Worm (Caenorhabditis elegans): ENCODE results near the gene F16B4.4.
A peak's percentile ranks its signal among the peaks of the same experiment; 100 is the strongest.

Gene F16B4.4

DNA sequence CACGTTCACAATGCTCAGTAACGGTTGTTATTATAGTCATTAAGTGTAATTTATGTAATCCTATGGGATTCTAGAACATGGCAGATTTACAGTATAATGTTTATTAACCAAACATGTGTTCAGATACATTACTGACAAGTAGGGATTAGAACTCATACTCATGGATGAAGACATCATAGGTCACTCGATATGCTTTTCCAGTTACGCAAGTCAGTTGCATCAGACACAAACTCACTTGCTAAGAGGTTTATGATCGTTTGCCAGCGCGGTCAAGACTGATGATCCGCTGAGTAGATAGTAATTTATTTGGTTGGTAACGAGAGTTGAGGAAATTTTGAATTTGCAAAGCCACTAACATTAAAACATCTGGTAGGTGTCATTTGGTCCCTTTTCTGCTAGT, 19.2 kb upstream of the F16B4.4 start:
- TF ChIP-seq nhr-2 (tag; optimal IDR thresholded peaks at IDR 0.05) (peak; percentile 91), ceh-83 (GFP tag; optimal IDR thresholded peaks at IDR 0.05) (no peak), zip-8 (tag; optimal IDR thresholded peaks at IDR 0.05) (peak; percentile 57)

- TF ChIP-seq nhr-237 (tag; optimal IDR thresholded peaks at IDR 0.05) (no peak), hlh-1 (tag; optimal IDR thresholded peaks at IDR 0.05) (peak; percentile 98), mab-5 (tag; optimal IDR thresholded peaks at IDR 0.05) (peak; percentile 8), lin-13 (tag; optimal IDR thresholded peaks at IDR 0.05) (peak; percentile 36), lin-32 (GFP tag; optimal IDR thresholded peaks at IDR 0.05) (peak; percentile 52), M03D4.4 (tag; optimal IDR thresholded peaks at IDR 0.05) (peak; percentile 44), unc-120 (tag; optimal IDR thresholded peaks at IDR 0.05; ENCODE audit: poor library complexity, severe bottlenecking) (peak; percentile 46), mep-1 (tag; optimal IDR thresholded peaks at IDR 0.05) (peak; percentile 37), nhr-2 (tag; optimal IDR thresholded peaks at IDR 0.05) (no peak), unc-62 (GFP tag; optimal IDR thresholded peaks at IDR 0.05) (peak; percentile 86), ham-2 (GFP tag; optimal IDR thresholded peaks at IDR 0.05) (no peak), cnd-1 (tag; optimal IDR thresholded peaks at IDR 0.05) (peak; percentile 91), ztf-11 (tag; optimal IDR thresholded peaks at IDR 0.05) (no peak), lsy-2 (tag; optimal IDR thresholded peaks at IDR 0.05) (no peak)
Measured at ce11 chrV:1575493-1576084, 18.2 kb upstream of the F16B4.4 start.

DNA sequence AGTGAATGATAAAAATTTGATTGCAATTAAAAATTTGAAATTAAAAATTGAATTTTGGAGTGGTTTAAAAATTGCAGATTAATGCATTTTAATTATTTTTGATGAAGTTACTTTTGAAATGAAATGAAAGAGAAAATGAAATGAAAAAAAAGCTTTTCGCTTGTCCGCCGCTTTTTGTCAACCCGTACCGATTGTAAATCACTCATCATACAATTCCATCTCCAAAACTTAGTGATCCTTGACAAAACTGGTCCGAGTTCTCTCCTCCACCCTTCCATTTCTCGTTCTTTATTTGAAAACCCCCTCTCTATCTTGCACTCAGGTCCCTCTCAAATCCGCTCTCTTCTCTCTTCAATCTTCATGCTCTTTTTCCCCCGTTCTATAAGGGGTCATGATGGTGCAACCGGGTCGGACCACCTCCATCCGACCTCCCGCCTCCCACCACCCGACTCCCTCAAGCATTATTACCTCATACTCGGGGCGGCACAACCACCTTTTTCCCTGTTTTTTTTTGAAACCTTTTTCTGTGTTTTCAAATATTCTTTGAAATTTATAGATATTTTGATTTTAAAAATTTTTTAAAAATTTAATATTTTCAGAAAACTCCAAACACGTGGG, 16.6 kb upstream of the F16B4.4 start:
- TF ChIP-seq M03D4.4 (tag; optimal IDR thresholded peaks at IDR 0.05) (peak; percentile 49), ceh-83 (GFP tag; optimal IDR thresholded peaks at IDR 0.05) (peak; percentile 32), lin-32 (GFP tag; optimal IDR thresholded peaks at IDR 0.05) (no peak), nhr-2 (tag; optimal IDR thresholded peaks at IDR 0.05) (peak; percentile 72), mep-1 (tag; optimal IDR thresholded peaks at IDR 0.05) (no peak), ceh-43 (GFP tag; optimal IDR thresholded peaks at IDR 0.05) (peak; percentile 24)

DNA sequence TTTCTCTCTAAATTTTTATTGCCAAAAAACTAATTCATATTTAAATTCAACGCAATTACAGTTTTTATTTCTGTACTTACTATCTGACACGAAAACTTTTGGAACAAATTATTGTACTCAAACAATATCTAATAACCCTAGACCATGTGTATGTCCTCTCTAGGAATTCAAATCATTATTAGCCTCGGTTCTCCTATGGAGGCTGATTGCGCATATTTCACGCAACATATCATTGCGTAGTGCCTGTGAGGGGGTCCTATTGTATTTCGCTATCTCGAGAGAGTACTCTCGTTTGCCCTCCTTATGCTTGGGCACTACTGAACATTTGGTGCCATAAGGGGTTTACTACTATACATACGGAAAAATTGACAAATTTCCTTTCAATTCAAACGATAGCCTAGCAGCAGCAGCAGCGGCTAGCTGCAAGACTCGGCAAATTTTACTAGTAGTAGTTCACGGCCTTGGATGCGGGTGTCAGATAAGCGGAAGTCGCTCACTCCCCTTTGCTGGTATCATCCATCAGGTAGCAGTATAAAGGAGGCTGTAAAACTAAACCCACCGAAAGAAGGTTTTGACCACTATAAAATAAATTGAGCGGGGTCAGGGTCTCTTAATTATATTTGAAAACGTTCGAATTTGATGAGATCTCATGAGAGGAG, 15.1 kb upstream of the F16B4.4 start:
- no peak for TF ChIP-seq hlh-1 (tag; optimal IDR thresholded peaks at IDR 0.05)
- no peak for TF ChIP-seq lin-32 (GFP tag; optimal IDR thresholded peaks at IDR 0.05)
- no peak for TF ChIP-seq unc-120 (tag; optimal IDR thresholded peaks at IDR 0.05; ENCODE audit: poor library complexity, severe bottlenecking)
- no peak for TF ChIP-seq blmp-1 (tag; optimal IDR thresholded peaks at IDR 0.05)
- TF ChIP-seq ztf-11 (tag; optimal IDR thresholded peaks at IDR 0.05), result peak; percentile 34
- TF ChIP-seq unc-62 (GFP tag; optimal IDR thresholded peaks at IDR 0.05), result no peak
- TF ChIP-seq mep-1 (tag; optimal IDR thresholded peaks at IDR 0.05), result no peak
- no peak for TF ChIP-seq bed-3 (GFP tag; optimal IDR thresholded peaks at IDR 0.05)
- no peak for TF ChIP-seq elt-1 (tag; optimal IDR thresholded peaks at IDR 0.05; ENCODE audit: borderline replicate concordance, insufficient read depth)
- TF ChIP-seq mls-2 (tag; optimal IDR thresholded peaks at IDR 0.05), result no peak
- TF ChIP-seq flh-1 (GFP tag; optimal IDR thresholded peaks at IDR 0.05), result no peak
- peak; percentile 65 for TF ChIP-seq ham-2 (GFP tag; optimal IDR thresholded peaks at IDR 0.05)
- peak; percentile 23 for TF ChIP-seq M03D4.4 (tag; optimal IDR thresholded peaks at IDR 0.05)
- TF ChIP-seq pha-4 (tag; optimal IDR thresholded peaks at IDR 0.05), result no peak
- TF ChIP-seq nhr-12 (tag; optimal IDR thresholded peaks at IDR 0.05), result no peak
- TF ChIP-seq ceh-83 (GFP tag; optimal IDR thresholded peaks at IDR 0.05), result no peak
- TF ChIP-seq unc-39 (tag; optimal IDR thresholded peaks at IDR 0.05), result no peak
- TF ChIP-seq cnd-1 (tag; optimal IDR thresholded peaks at IDR 0.05), result peak; percentile 26
- TF ChIP-seq ceh-39 (tag; optimal IDR thresholded peaks at IDR 0.05), result no peak
- no peak for TF ChIP-seq sem-2 (GFP tag; optimal IDR thresholded peaks at IDR 0.05)
- no peak for TF ChIP-seq snpc-4 (tag; optimal IDR thresholded peaks at IDR 0.05)
- TF ChIP-seq nhr-76 (tag; optimal IDR thresholded peaks at IDR 0.05), result no peak
- TF ChIP-seq sptf-1 (tag; optimal IDR thresholded peaks at IDR 0.05), result no peak
- no peak for TF ChIP-seq lin-13 (tag; optimal IDR thresholded peaks at IDR 0.05)
- TF ChIP-seq tbx-8 (GFP tag; optimal IDR thresholded peaks at IDR 0.05), result no peak
- no peak for TF ChIP-seq drap-1 (GFP tag; optimal IDR thresholded peaks at IDR 0.05)
- TF ChIP-seq nhr-237 (tag; optimal IDR thresholded peaks at IDR 0.05), result no peak
- peak; percentile 88 for TF ChIP-seq nhr-2 (tag; optimal IDR thresholded peaks at IDR 0.05)
- peak; percentile 87 for TF ChIP-seq zip-8 (tag; optimal IDR thresholded peaks at IDR 0.05)
- no peak for TF ChIP-seq mab-5 (tag; optimal IDR thresholded peaks at IDR 0.05)
- no peak for TF ChIP-seq nhr-28 (tag; optimal IDR thresholded peaks at IDR 0.05)
- no peak for TF ChIP-seq ceh-43 (GFP tag; optimal IDR thresholded peaks at IDR 0.05)
- TF ChIP-seq lsy-2 (tag; optimal IDR thresholded peaks at IDR 0.05), result no peak
- TF ChIP-seq ces-1 (GFP tag; optimal IDR thresholded peaks at IDR 0.05), result no peak
- no peak for TF ChIP-seq elt-3 (tag; optimal IDR thresholded peaks at IDR 0.05)

All from whole organism, mixed stage, embryonic.